Worm (Caenorhabditis elegans): ENCODE results near the gene egl-17.

The egl-17 gene

ce11 chrX:481150-481549 lies 8.3 kb upstream of the egl-17 start, which contains the start of gene che-2:
Gene che-2 (plus strand): TSS chrX:481450.
- TF ChIP-seq eor-1 (tag; optimal IDR thresholded peaks at IDR 0.05) (no peak), pha-4 (tag; optimal IDR thresholded peaks at IDR 0.05) (no peak), unc-62 (GFP tag; optimal IDR thresholded peaks at IDR 0.05) (no peak), elt-2 (tag; optimal IDR thresholded peaks at IDR 0.05) (no peak), snpc-4 (tag; optimal IDR thresholded peaks at IDR 0.05) (no peak), fkh-10 (GFP tag; optimal IDR thresholded peaks at IDR 0.05) (no peak), nhr-77 (tag; optimal IDR thresholded peaks at IDR 0.05) (no peak), hmg-11 (tag; optimal IDR thresholded peaks at IDR 0.05) (no peak), nhr-237 (tag; optimal IDR thresholded peaks at IDR 0.05) (no peak), daf-12 (tag; optimal IDR thresholded peaks at IDR 0.05) (no peak), pqm-1 (tag; optimal IDR thresholded peaks at IDR 0.05) (no peak), nhr-23 (tag; optimal IDR thresholded peaks at IDR 0.05) (no peak), ZK546.5 (tag; optimal IDR thresholded peaks at IDR 0.05) (no peak)

ce11 chrX:487669-488068 lies 1.8 kb upstream of the egl-17 start:
- TF ChIP-seq lin-39 (tag; optimal IDR thresholded peaks at IDR 0.05) (no peak), ceh-82 (tag; optimal IDR thresholded peaks at IDR 0.05) (no peak), unc-39 (tag; optimal IDR thresholded peaks at IDR 0.05) (no peak), ceh-16 (tag; optimal IDR thresholded peaks at IDR 0.05) (no peak), ZK546.5 (tag; optimal IDR thresholded peaks at IDR 0.05) (no peak), fos-1 (tag; optimal IDR thresholded peaks at IDR 0.05) (no peak), nhr-43 (tag; optimal IDR thresholded peaks at IDR 0.05; ENCODE audit: poor library complexity, severe bottlenecking) (no peak), snpc-4 (tag; optimal IDR thresholded peaks at IDR 0.05) (no peak), R02D3.7 (tag; optimal IDR thresholded peaks at IDR 0.05) (no peak), mdl-1 (tag; optimal IDR thresholded peaks at IDR 0.05) (no peak), pqm-1 (tag; optimal IDR thresholded peaks at IDR 0.05) (no peak), nhr-67 (tag; optimal IDR thresholded peaks at IDR 0.05) (no peak), fkh-2 (tag; optimal IDR thresholded peaks at IDR 0.05) (no peak), nhr-11 (tag; optimal IDR thresholded peaks at IDR 0.05) (no peak), unc-62 (GFP tag; optimal IDR thresholded peaks at IDR 0.05) (no peak), skn-1 (tag; optimal IDR thresholded peaks at IDR 0.05) (no peak)

- no peak for TF ChIP-seq ceh-28 (tag; optimal IDR thresholded peaks at IDR 0.05)
- peak; percentile 46 for TF ChIP-seq lin-39 (tag; optimal IDR thresholded peaks at IDR 0.05)
- no peak for TF ChIP-seq hmg-11 (tag; optimal IDR thresholded peaks at IDR 0.05)
- TF ChIP-seq nhr-43 (tag; optimal IDR thresholded peaks at IDR 0.05; ENCODE audit: poor library complexity, severe bottlenecking), result no peak
- TF ChIP-seq egl-5 (tag; optimal IDR thresholded peaks at IDR 0.05), result peak; percentile 5
- no peak for TF ChIP-seq ceh-9 (tag; optimal IDR thresholded peaks at IDR 0.05)
Measured at ce11 chrX:492919-493318, 3.4 kb downstream of the egl-17 start, which contains the start of gene B0310.1. Gene B0310.1 (plus strand): TSS chrX:493228.

- no peak for TF ChIP-seq lin-39 (tag; optimal IDR thresholded peaks at IDR 0.05)
- TF ChIP-seq nhr-23 (tag; optimal IDR thresholded peaks at IDR 0.05), result no peak
- TF ChIP-seq pqm-1 (tag; optimal IDR thresholded peaks at IDR 0.05), result no peak
- no peak for TF ChIP-seq elt-3 (tag; optimal IDR thresholded peaks at IDR 0.05)
- no peak for TF ChIP-seq egl-27 (tag; optimal IDR thresholded peaks at IDR 0.05)
- no peak for TF ChIP-seq fkh-10 (GFP tag; optimal IDR thresholded peaks at IDR 0.05)
Measured at ce11 chrX:496795-497194, 7.3 kb downstream of the egl-17 start.

ce11 chrX:498640-499039 lies 9.2 kb downstream of the egl-17 start:
- TF ChIP-seq nhr-23 (tag; optimal IDR thresholded peaks at IDR 0.05) (peak; percentile 19), nhr-11 (tag; optimal IDR thresholded peaks at IDR 0.05) (no peak), unc-62 (GFP tag; optimal IDR thresholded peaks at IDR 0.05) (no peak), hmg-11 (tag; optimal IDR thresholded peaks at IDR 0.05) (no peak), lin-39 (tag; optimal IDR thresholded peaks at IDR 0.05) (peak; percentile 5), aly-2 (tag; optimal IDR thresholded peaks at IDR 0.05) (no peak), snpc-4 (tag; optimal IDR thresholded peaks at IDR 0.05) (no peak), ceh-9 (tag; optimal IDR thresholded peaks at IDR 0.05) (no peak), mdl-1 (tag; optimal IDR thresholded peaks at IDR 0.05) (no peak), nhr-28 (tag; optimal IDR thresholded peaks at IDR 0.05) (no peak), unc-39 (tag; optimal IDR thresholded peaks at IDR 0.05) (no peak), ama-1 (optimal IDR thresholded peaks at IDR 0.05) (no peak), nhr-43 (tag; optimal IDR thresholded peaks at IDR 0.05; ENCODE audit: poor library complexity, severe bottlenecking) (peak; percentile 24), ztf-11 (tag; optimal IDR thresholded peaks at IDR 0.05) (no peak), sea-2 (GFP tag; optimal IDR thresholded peaks at IDR 0.05) (no peak), fkh-2 (tag; optimal IDR thresholded peaks at IDR 0.05) (no peak), elt-3 (tag; optimal IDR thresholded peaks at IDR 0.05) (no peak), elt-1 (tag; optimal IDR thresholded peaks at IDR 0.05) (no peak), nhr-67 (tag; optimal IDR thresholded peaks at IDR 0.05) (no peak), pqm-1 (tag; optimal IDR thresholded peaks at IDR 0.05) (no peak), ceh-28 (tag; optimal IDR thresholded peaks at IDR 0.05) (peak; percentile 80), nhr-25 (tag; optimal IDR thresholded peaks at IDR 0.05) (peak; percentile 9), egl-27 (tag; optimal IDR thresholded peaks at IDR 0.05) (no peak), nfya-1 (tag; optimal IDR thresholded peaks at IDR 0.05; ENCODE audit: insufficient read depth) (peak; percentile 28), ceh-16 (tag; optimal IDR thresholded peaks at IDR 0.05) (no peak)
